Worm (Caenorhabditis elegans) whole organism, L2 larva: ENCODE data around the gene odd-2.
A peak's percentile ranks its signal among the peaks of the same experiment; 100 is the strongest.

Experiments
- F13H6.1 ChIP-seq: sonication (generic microtip); optimal IDR thresholded peaks from 2 replicates; lab custom pipeline; 2016; ENCODE audit warnings: missing genetic modification characterization, missing compliant biosample characterization
- R02D3.7 ChIP-seq: fragments of 150-350 bp; optimal IDR thresholded peaks from 2 replicates; lab custom pipeline; 2014; ENCODE audit warnings: missing biosample characterization, missing genetic modification characterization
- Y55F3AM.14 ChIP-seq: fragments of 200-800 bp; sonication (Bioruptor generic); optimal IDR thresholded peaks from 2 replicates; lab custom pipeline; 2018; ENCODE audit warnings: mild to moderate bottlenecking, missing genetic modification characterization, missing compliant biosample characterization
- ama-1 ChIP-seq: fragments of 150-350 bp; optimal IDR thresholded peaks from 2 replicates; lab custom pipeline; 2018; ENCODE audit warnings: inconsistent platforms
- blmp-1 ChIP-seq: sonication (generic microtip); optimal IDR thresholded peaks from 2 replicates; lab custom pipeline; 2017; ENCODE audit warnings: missing genetic modification characterization, mild to moderate bottlenecking, missing compliant biosample characterization, antibody characterized with exemption, moderate library complexity; ENCODE audit not compliant: insufficient read depth
- ceh-16 ChIP-seq: fragments of 150-350 bp; optimal IDR thresholded peaks from 2 replicates; lab custom pipeline; 2014; ENCODE audit warnings: missing biosample characterization, missing genetic modification characterization
- crh-2 ChIP-seq: sonication (generic microtip); optimal IDR thresholded peaks from 2 replicates; lab custom pipeline; 2017; ENCODE audit warnings: missing biosample characterization, missing genetic modification characterization
- dmd-4 ChIP-seq: sonication (generic microtip); optimal IDR thresholded peaks from 2 replicates; lab custom pipeline; 2017; ENCODE audit warnings: missing biosample characterization, missing genetic modification characterization
- egl-27 ChIP-seq: sonication (generic microtip); optimal IDR thresholded peaks from 3 replicates; lab custom pipeline; 2017; ENCODE audit warnings: missing biosample characterization, missing genetic modification reagents, missing genetic modification characterization
- elt-3 ChIP-seq: sonication (generic microtip); optimal IDR thresholded peaks from 2 replicates; lab custom pipeline; 2017; ENCODE audit warnings: missing biosample characterization, missing genetic modification characterization
- fos-1 ChIP-seq: fragments of 150-350 bp; optimal IDR thresholded peaks from 2 replicates; lab custom pipeline; 2014; ENCODE audit warnings: missing biosample characterization, missing genetic modification characterization
- gmeb-1 ChIP-seq: fragments of 150-350 bp; optimal IDR thresholded peaks from 2 replicates; lab custom pipeline; 2014; ENCODE audit warnings: missing biosample characterization, missing genetic modification characterization
- lin-11 ChIP-seq: fragments of 150-350 bp; sonication (generic microtip); optimal IDR thresholded peaks from 2 replicates; lab custom pipeline; 2014; ENCODE audit warnings: missing biosample characterization, missing genetic modification characterization, inconsistent platforms, mixed read lengths
- lin-13 ChIP-seq: fragments of 150-350 bp; optimal IDR thresholded peaks from 2 replicates; lab custom pipeline; 2014; ENCODE audit warnings: missing biosample characterization, missing genetic modification reagents, missing genetic modification characterization
- lin-39 ChIP-seq: fragments of 150-350 bp; optimal IDR thresholded peaks from 2 replicates; lab custom pipeline; 2014; ENCODE audit warnings: missing biosample characterization, missing genetic modification reagents, missing genetic modification characterization
- lsy-2 ChIP-seq, 2 experiments: fragments of 150-350 bp in 1 of 2; sonication (generic microtip) in 1 of 2; optimal IDR thresholded peaks; 2 replicates each; lab custom pipeline; 2014 to 2017; ENCODE audit warnings: missing biosample characterization in 2 of 2, missing genetic modification characterization in 2 of 2
- mab-5 ChIP-seq: fragments of 150-350 bp; optimal IDR thresholded peaks from 2 replicates; lab custom pipeline; 2014; ENCODE audit warnings: missing biosample characterization, missing genetic modification characterization
- mdl-1 ChIP-seq, 2 experiments: fragments of 150-350 bp in 1 of 2; sonication (generic microtip) in 1 of 2; optimal IDR thresholded peaks; 2 replicates each; lab custom pipeline; 2017; ENCODE audit warnings: missing biosample characterization in 2 of 2, missing genetic modification characterization in 2 of 2
- nhr-10 ChIP-seq: sonication (generic microtip); optimal IDR thresholded peaks from 2 replicates; lab custom pipeline; 2017; ENCODE audit warnings: missing biosample characterization, missing genetic modification characterization
- nhr-11 ChIP-seq: fragments of 150-350 bp; optimal IDR thresholded peaks from 2 replicates; lab custom pipeline; 2014; ENCODE audit warnings: missing biosample characterization, missing genetic modification characterization
- nhr-12 ChIP-seq: fragments of 150-350 bp; optimal IDR thresholded peaks from 2 replicates; lab custom pipeline; 2014; ENCODE audit warnings: missing biosample characterization, missing genetic modification characterization
- nhr-129 ChIP-seq: fragments of 150-350 bp; optimal IDR thresholded peaks from 2 replicates; lab custom pipeline; 2014; ENCODE audit warnings: missing biosample characterization, missing genetic modification characterization
- nhr-21 ChIP-seq: fragments of 150-350 bp; optimal IDR thresholded peaks from 2 replicates; lab custom pipeline; 2014; ENCODE audit warnings: missing biosample characterization, missing genetic modification characterization
- nhr-23 ChIP-seq: fragments of 150-350 bp; optimal IDR thresholded peaks from 2 replicates; lab custom pipeline; 2014; ENCODE audit warnings: missing biosample characterization, missing genetic modification reagents, missing genetic modification characterization
- nhr-237 ChIP-seq: fragments of 150-350 bp; optimal IDR thresholded peaks from 2 replicates; lab custom pipeline; 2014; ENCODE audit warnings: missing biosample characterization, missing genetic modification characterization
- nhr-25 ChIP-seq: fragments of 150-350 bp; sonication (generic microtip); optimal IDR thresholded peaks from 3 replicates; lab custom pipeline; 2014; ENCODE audit warnings: missing biosample characterization, missing genetic modification characterization
- nhr-6 ChIP-seq: fragments of 150-350 bp; optimal IDR thresholded peaks from 2 replicates; lab custom pipeline; 2014; ENCODE audit warnings: missing biosample characterization, missing genetic modification characterization
- nhr-77 ChIP-seq: fragments of 150-350 bp; optimal IDR thresholded peaks from 2 replicates; lab custom pipeline; 2014; ENCODE audit warnings: missing biosample characterization, missing genetic modification characterization
- peb-1 ChIP-seq: fragments of 150-350 bp; optimal IDR thresholded peaks from 2 replicates; lab custom pipeline; 2014; ENCODE audit warnings: missing biosample characterization, missing genetic modification characterization
- skn-1 ChIP-seq: sonication (generic microtip); optimal IDR thresholded peaks from 2 replicates; lab custom pipeline; 2017; ENCODE audit warnings: missing biosample characterization, missing genetic modification characterization
- sma-3 ChIP-seq: sonication (generic microtip); optimal IDR thresholded peaks from 2 replicates; lab custom pipeline; 2016; ENCODE audit warnings: missing genetic modification reagents, missing genetic modification characterization, missing compliant biosample characterization
- sma-9 ChIP-seq, 2 experiments: fragments of 150-350 bp in 1 of 2; sonication (generic microtip) in 1 of 2; optimal IDR thresholded peaks; 2 replicates each; lab custom pipeline; 2014 to 2016; ENCODE audit warnings: missing genetic modification characterization in 2 of 2, mild to moderate bottlenecking in 1 of 2, missing biosample characterization in 1 of 2, missing compliant biosample characterization in 1 of 2, missing genetic modification reagents in 1 of 2, moderate library complexity in 1 of 2
- snpc-4 ChIP-seq: fragments of 150-350 bp; optimal IDR thresholded peaks from 2 replicates; lab custom pipeline; 2014; ENCODE audit warnings: missing biosample characterization, missing genetic modification characterization
- unc-39 ChIP-seq: fragments of 150-350 bp; optimal IDR thresholded peaks from 2 replicates; lab custom pipeline; 2014; ENCODE audit warnings: missing biosample characterization, missing genetic modification characterization
- unc-62 ChIP-seq: fragments of 150-350 bp; optimal IDR thresholded peaks from 2 replicates; lab custom pipeline; 2014; ENCODE audit warnings: missing biosample characterization, missing genetic modification reagents, missing genetic modification characterization
- ztf-1 ChIP-seq: fragments of 200-800 bp; sonication (Bioruptor generic); conservative IDR thresholded peaks from 2 replicates; pipeline ENCODE4 v1.3.6; 2022; ENCODE audit warnings: missing genetic modification characterization, missing compliant biosample characterization
- ztf-4 ChIP-seq: fragments of 150-350 bp; optimal IDR thresholded peaks from 2 replicates; lab custom pipeline; 2014; ENCODE audit warnings: missing biosample characterization, missing genetic modification characterization

odd-2 gene

DNA sequence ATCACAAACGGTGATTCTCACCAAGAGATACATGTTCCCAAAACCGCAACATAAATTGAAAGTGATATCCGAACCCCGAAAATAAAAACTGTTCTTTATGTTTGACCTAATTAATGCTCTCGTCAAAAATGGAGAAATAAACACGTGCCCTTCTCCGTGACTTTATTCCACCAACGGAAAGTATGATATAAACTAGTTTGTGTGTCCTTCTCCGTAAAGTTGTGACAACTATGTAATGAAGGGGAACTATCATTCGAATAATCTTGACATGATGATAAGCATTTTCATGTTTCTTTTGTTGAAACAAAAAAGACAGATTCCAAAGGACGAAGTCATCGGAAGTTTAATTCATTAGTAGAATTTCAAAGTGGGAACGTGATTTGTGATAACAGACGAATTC, 41.2 kb upstream of the odd-2 start:
- TF ChIP-seq nhr-6 (tag; lab: Kevin White, UChicago) (peak; percentile 0), nhr-23 (tag; lab: Kevin White, UChicago) (no peak), dmd-4 (tag; lab: Kevin White, UChicago) (no peak), crh-2 (peak; percentile 1), ztf-4 (tag; lab: Kevin White, UChicago) (no peak), skn-1 (tag; lab: Kevin White, UChicago) (no peak), nhr-25 (tag; lab: Kevin White, UChicago) (peak; percentile 56), mdl-1 (tag; optimal IDR thresholded peaks at IDR 0.05; lab: Kevin White, UChicago) (peak in 1 of 2 experiments; percentile 30), gmeb-1 (tag; lab: Kevin White, UChicago) (no peak), sma-9 (GFP tag; optimal IDR thresholded peaks at IDR 0.05; lab: Kevin White, UChicago) (peak; percentile 66), sma-9 (tag; optimal IDR thresholded peaks at IDR 0.05; lab: Kevin White, UChicago) (no peak), ama-1 (lab: Kevin White, UChicago) (no peak), nhr-21 (tag; lab: Kevin White, UChicago) (peak; percentile 80), nhr-10 (no peak), unc-39 (tag; lab: Kevin White, UChicago) (no peak), nhr-77 (no peak), unc-62 (no peak), F13H6.1 (tag; lab: Kevin White, UChicago) (no peak), elt-3 (tag; lab: Kevin White, UChicago) (no peak), Y55F3AM.14 (GFP tag; lab: Kevin White, UChicago) (no peak), sma-3 (GFP tag; lab: Kevin White, UChicago) (peak; percentile 79), ceh-16 (tag; lab: Kevin White, UChicago) (no peak), ztf-1 (GFP tag; lab: Robert Waterston, UW) (no peak), egl-27 (tag; lab: Kevin White, UChicago) (peak; percentile 18), nhr-129 (tag; lab: Kevin White, UChicago) (peak; percentile 56), lsy-2 (tag; optimal IDR thresholded peaks at IDR 0.05; lab: Kevin White, UChicago) (peak in 1 of 2 experiments; percentile 57), blmp-1 (tag; lab: Kevin White, UChicago) (peak; percentile 57), fos-1 (tag; lab: Kevin White, UChicago) (peak; percentile 32)

DNA sequence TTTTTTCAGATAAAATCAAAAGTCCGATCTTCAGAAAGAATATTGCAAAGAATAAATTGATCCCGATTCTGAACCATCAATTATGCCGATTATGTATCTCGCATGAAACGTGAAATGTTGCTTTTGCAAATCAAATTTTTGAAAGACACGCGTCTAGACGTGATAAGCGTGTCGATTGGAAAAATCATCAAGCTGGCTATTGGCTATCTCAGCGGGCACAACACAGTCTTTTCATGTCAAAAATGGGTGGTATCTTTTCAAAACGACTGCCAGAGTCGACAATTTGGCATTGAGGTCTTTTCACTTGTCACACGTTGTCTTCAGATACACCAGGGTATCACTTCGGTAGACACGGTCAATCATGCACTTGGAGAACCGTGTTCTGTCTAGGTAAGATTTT, 36.3 kb upstream of the odd-2 start, which contains the start of gene daf-9:
Gene daf-9, plus strand, starts transcription at position 301 of the 400 bp plus-strand sequence.
- TF ChIP-seq lin-11 (tag; lab: Kevin White, UChicago) (no peak), blmp-1 (tag; lab: Kevin White, UChicago) (no peak), nhr-77 (no peak), R02D3.7 (tag; lab: Kevin White, UChicago) (no peak), ama-1 (lab: Kevin White, UChicago) (no peak), nhr-12 (tag; lab: Kevin White, UChicago) (no peak), unc-62 (no peak), nhr-237 (tag; lab: Kevin White, UChicago) (no peak), lin-13 (GFP tag; lab: Kevin White, UChicago) (no peak)
- TF ChIP-seq, all 48 proteins: peak for 0

DNA sequence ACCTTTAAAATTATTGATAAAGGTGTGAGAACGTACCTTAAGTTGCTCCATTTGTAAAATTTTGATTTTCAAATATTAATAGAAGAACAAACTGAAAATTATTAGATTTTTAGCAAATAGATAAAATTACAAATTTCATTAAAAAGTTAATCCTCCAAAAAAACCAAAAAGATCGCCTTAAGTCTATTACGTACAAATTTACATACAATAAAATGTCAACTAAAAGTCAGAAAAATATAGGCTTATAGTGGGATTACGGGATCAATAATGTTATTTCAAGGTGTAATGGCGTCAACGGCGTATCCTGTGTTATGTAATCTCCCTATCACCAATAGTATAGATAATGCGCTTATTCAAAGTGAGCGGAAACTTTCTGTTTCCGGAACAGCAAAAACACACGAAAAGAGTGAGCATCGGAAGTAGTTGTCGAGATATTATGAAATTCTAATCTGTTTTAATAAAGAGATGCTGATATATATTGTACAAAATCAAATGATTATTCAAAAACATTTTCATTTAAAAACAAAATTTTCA, 33.9 kb upstream of the odd-2 start, which contains the start of gene ceh-54:
Gene ceh-54, minus strand, starts transcription at position 51 of the 534 bp plus-strand sequence.
- TF ChIP-seq dmd-4 (tag; lab: Kevin White, UChicago): no peak
- TF ChIP-seq sma-9 (GFP tag; optimal IDR thresholded peaks at IDR 0.05; lab: Kevin White, UChicago): peak; percentile 3
- TF ChIP-seq sma-9 (tag; optimal IDR thresholded peaks at IDR 0.05; lab: Kevin White, UChicago): no peak

DNA sequence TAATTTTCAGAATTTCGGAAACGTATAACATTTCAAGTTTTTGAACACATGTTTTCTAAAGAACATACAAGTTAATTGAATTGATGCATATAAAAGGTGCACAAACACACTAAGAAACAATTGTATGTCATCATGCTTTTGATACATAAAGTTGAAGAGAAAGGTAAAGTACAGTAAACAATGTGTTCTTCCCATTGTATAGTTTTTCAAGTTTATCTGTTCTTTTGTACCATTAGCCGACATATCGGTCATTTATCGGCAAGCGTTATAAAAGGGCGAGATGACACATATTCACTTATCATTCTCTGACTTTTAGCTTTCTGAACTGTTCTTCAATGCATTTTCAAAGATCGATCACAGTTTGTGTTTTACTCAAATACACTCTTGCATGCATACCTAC, 29.6 kb upstream of the odd-2 start, which contains the start of gene T13C5.9:
Gene T13C5.9, plus strand, starts transcription at position 301 of the 400 bp plus-strand sequence.
- TF ChIP-seq ama-1 (lab: Kevin White, UChicago) (no peak), lin-39 (tag; lab: Kevin White, UChicago) (no peak), gmeb-1 (tag; lab: Kevin White, UChicago) (no peak), lin-13 (GFP tag; lab: Kevin White, UChicago) (no peak), fos-1 (tag; lab: Kevin White, UChicago) (no peak), nhr-237 (tag; lab: Kevin White, UChicago) (no peak), peb-1 (tag; lab: Kevin White, UChicago) (no peak), elt-3 (tag; lab: Kevin White, UChicago) (no peak), mab-5 (tag; lab: Kevin White, UChicago) (no peak), nhr-11 (tag; lab: Kevin White, UChicago) (no peak), nhr-25 (tag; lab: Kevin White, UChicago) (no peak), snpc-4 (tag; lab: Kevin White, UChicago) (no peak), nhr-10 (no peak), lin-11 (tag; lab: Kevin White, UChicago) (no peak), ceh-16 (tag; lab: Kevin White, UChicago) (no peak), F13H6.1 (tag; lab: Kevin White, UChicago) (no peak), nhr-21 (tag; lab: Kevin White, UChicago) (no peak), mdl-1 (tag; optimal IDR thresholded peaks at IDR 0.05; lab: Kevin White, UChicago) (no peak), skn-1 (tag; lab: Kevin White, UChicago) (no peak)
